Worm (Caenorhabditis elegans) whole organism, late embryonic: ENCODE data around the gene spig-8.

Source experiments
- C08G9.2 ChIP-seq: sonication (generic microtip); optimal IDR thresholded peaks from 2 replicates; lab custom pipeline; 2016; ENCODE audit warnings: mild to moderate bottlenecking, missing genetic modification characterization, moderate library complexity, missing compliant biosample characterization
- C38D4.7 ChIP-seq: fragments of 200-800 bp; sonication (Bioruptor generic); optimal IDR thresholded peaks from 2 replicates; lab custom pipeline; 2018; ENCODE audit warnings: mild to moderate bottlenecking, missing genetic modification characterization, moderate library complexity, missing compliant biosample characterization
- K02D7.2 ChIP-seq: sonication (generic microtip); optimal IDR thresholded peaks from 2 replicates; lab custom pipeline; 2017; ENCODE audit warnings: mild to moderate bottlenecking, missing genetic modification characterization, missing compliant biosample characterization
- K09A11.1 ChIP-seq: sonication (generic microtip); optimal IDR thresholded peaks from 2 replicates; lab custom pipeline; 2017; ENCODE audit warnings: antibody characterized with exemption, mild to moderate bottlenecking, missing genetic modification characterization, missing compliant biosample characterization; ENCODE audit not compliant: insufficient read depth
- T23F11.4 ChIP-seq: fragments of 200-800 bp; sonication (Bioruptor generic); optimal IDR thresholded peaks from 2 replicates; lab custom pipeline; 2018; ENCODE audit warnings: mild to moderate bottlenecking, missing genetic modification characterization, missing compliant biosample characterization
- ahr-1 ChIP-seq: sonication (generic microtip); optimal IDR thresholded peaks from 2 replicates; lab custom pipeline; 2016; ENCODE audit warnings: missing genetic modification characterization, missing compliant biosample characterization
- ama-1 ChIP-seq: fragments of 150-350 bp; optimal IDR thresholded peaks from 2 replicates; lab custom pipeline; 2014
- ceh-14 ChIP-seq: sonication (generic microtip); optimal IDR thresholded peaks from 2 replicates; lab custom pipeline; 2016; ENCODE audit warnings: missing genotype, missing genetic modification characterization, missing compliant biosample characterization
- ceh-18 ChIP-seq: sonication (generic microtip); optimal IDR thresholded peaks from 2 replicates; lab custom pipeline; 2016; ENCODE audit warnings: missing genetic modification characterization, missing compliant biosample characterization
- ceh-19 ChIP-seq: fragments of 200-800 bp; sonication (Bioruptor generic); optimal IDR thresholded peaks from 2 replicates; lab custom pipeline; 2018; ENCODE audit warnings: mild to moderate bottlenecking, missing genetic modification characterization, missing compliant biosample characterization
- ceh-22 ChIP-seq: sonication (generic microtip); optimal IDR thresholded peaks from 2 replicates; lab custom pipeline; 2017; ENCODE audit warnings: missing biosample characterization, missing genetic modification characterization
- ceh-24 ChIP-seq: sonication (generic microtip); optimal IDR thresholded peaks from 2 replicates; lab custom pipeline; 2016; ENCODE audit warnings: mild to moderate bottlenecking, missing genetic modification characterization, missing compliant biosample characterization
- ceh-30 ChIP-seq: fragments of 150-350 bp; optimal IDR thresholded peaks from 2 replicates; lab custom pipeline; 2014; ENCODE audit warnings: missing biosample characterization, missing genetic modification characterization
- ceh-31 ChIP-seq: sonication (generic microtip); optimal IDR thresholded peaks from 2 replicates; lab custom pipeline; 2016; ENCODE audit warnings: missing genetic modification characterization, missing compliant biosample characterization
- ceh-34 ChIP-seq: sonication (generic microtip); optimal IDR thresholded peaks from 2 replicates; lab custom pipeline; 2016; ENCODE audit warnings: mild to moderate bottlenecking, missing genetic modification characterization, missing compliant biosample characterization
- ceh-45 ChIP-seq: fragments of 200-800 bp; sonication (Bioruptor generic); IDR thresholded peaks from 2 replicates; pipeline ENCODE4 v1.3.6; 2022; ENCODE audit warnings: missing genetic modification reagents, missing genetic modification characterization, missing compliant biosample characterization
- dve-1 ChIP-seq: sonication (generic microtip); optimal IDR thresholded peaks from 2 replicates; lab custom pipeline; 2017; ENCODE audit warnings: antibody characterized with exemption, mild to moderate bottlenecking, missing genetic modification characterization, missing compliant biosample characterization
- elt-2 ChIP-seq: sonication (generic microtip); optimal IDR thresholded peaks from 2 replicates; lab custom pipeline; 2016; ENCODE audit warnings: missing genetic modification reagents, missing genetic modification characterization, missing compliant biosample characterization
- eyg-1 ChIP-seq: sonication (generic microtip); optimal IDR thresholded peaks from 2 replicates; lab custom pipeline; 2016; ENCODE audit warnings: missing genotype, missing genetic modification characterization, missing compliant biosample characterization
- fax-1 ChIP-seq: sonication (generic microtip); optimal IDR thresholded peaks from 2 replicates; lab custom pipeline; 2016; ENCODE audit warnings: missing genotype, missing genetic modification characterization, missing compliant biosample characterization
- fkh-10 ChIP-seq: fragments of 150-350 bp; optimal IDR thresholded peaks from 2 replicates; lab custom pipeline; 2014; ENCODE audit warnings: missing biosample characterization, missing genetic modification reagents, missing genetic modification characterization
- fkh-6 ChIP-seq: sonication (generic microtip); optimal IDR thresholded peaks from 2 replicates; lab custom pipeline; 2016; ENCODE audit warnings: missing genetic modification characterization, missing compliant biosample characterization
- hlh-13 ChIP-seq: fragments of 200-800 bp; sonication (Bioruptor generic); optimal IDR thresholded peaks from 2 replicates; lab custom pipeline; 2018; ENCODE audit warnings: mild to moderate bottlenecking, missing genetic modification characterization, missing compliant biosample characterization
- hlh-30 ChIP-seq: sonication (generic microtip); optimal IDR thresholded peaks from 2 replicates; lab custom pipeline; 2017; ENCODE audit warnings: antibody characterized with exemption, missing genetic modification characterization, missing compliant biosample characterization; ENCODE audit not compliant: insufficient read depth
- hlh-6 ChIP-seq: sonication (generic microtip); optimal IDR thresholded peaks from 2 replicates; lab custom pipeline; 2016; ENCODE audit warnings: missing genotype, missing genetic modification characterization, missing compliant biosample characterization
- hlh-8 ChIP-seq: sonication (generic microtip); optimal IDR thresholded peaks from 2 replicates; lab custom pipeline; 2016; ENCODE audit warnings: missing genotype, missing genetic modification characterization, missing compliant biosample characterization
- lim-6 ChIP-seq: sonication (generic microtip); optimal IDR thresholded peaks from 2 replicates; lab custom pipeline; 2016; ENCODE audit warnings: missing genetic modification characterization, missing compliant biosample characterization
- madf-2 ChIP-seq: sonication (generic microtip); optimal IDR thresholded peaks from 2 replicates; lab custom pipeline; 2017; ENCODE audit warnings: missing genetic modification characterization, missing compliant biosample characterization
- mec-3 ChIP-seq: sonication (generic microtip); optimal IDR thresholded peaks from 2 replicates; lab custom pipeline; 2016; ENCODE audit warnings: borderline replicate concordance, missing genetic modification characterization, missing compliant biosample characterization
- nfya-1 ChIP-seq: sonication (generic microtip); optimal IDR thresholded peaks from 2 replicates; lab custom pipeline; 2017; ENCODE audit warnings: missing genetic modification characterization, mild to moderate bottlenecking, missing compliant biosample characterization, antibody characterized with exemption, moderate library complexity
- nhr-11 ChIP-seq: fragments of 150-350 bp; optimal IDR thresholded peaks from 2 replicates; lab custom pipeline; 2014; ENCODE audit warnings: missing biosample characterization, missing genetic modification characterization
- nhr-232 ChIP-seq: sonication (generic microtip); optimal IDR thresholded peaks from 2 replicates; lab custom pipeline; 2016; ENCODE audit warnings: missing genetic modification characterization, missing compliant biosample characterization
- pax-1 ChIP-seq: fragments of 150-350 bp; optimal IDR thresholded peaks from 2 replicates; lab custom pipeline; 2014; ENCODE audit warnings: missing biosample characterization, missing genetic modification characterization
- pha-2 ChIP-seq: sonication (generic microtip); optimal IDR thresholded peaks from 2 replicates; lab custom pipeline; 2017; ENCODE audit warnings: mild to moderate bottlenecking, missing genetic modification characterization, missing compliant biosample characterization
- pqm-1 ChIP-seq: sonication (generic microtip); optimal IDR thresholded peaks from 2 replicates; lab custom pipeline; 2016; ENCODE audit warnings: missing genetic modification characterization, missing compliant biosample characterization
- pros-1 ChIP-seq: fragments of 150-350 bp; optimal IDR thresholded peaks from 2 replicates; lab custom pipeline; 2014; ENCODE audit warnings: missing biosample characterization, missing genetic modification reagents, missing genetic modification characterization
- ref-2 ChIP-seq: sonication (generic microtip); optimal IDR thresholded peaks from 2 replicates; lab custom pipeline; 2016; ENCODE audit warnings: missing genetic modification characterization, missing compliant biosample characterization
- rnt-1 ChIP-seq: sonication (generic microtip); optimal IDR thresholded peaks from 2 replicates; lab custom pipeline; 2016; ENCODE audit warnings: missing genetic modification characterization, missing compliant biosample characterization
- sdc-2 ChIP-seq: sonication (generic microtip); optimal IDR thresholded peaks from 2 replicates; lab custom pipeline; 2016; ENCODE audit warnings: missing genotype, missing genetic modification characterization, missing compliant biosample characterization
- sox-2 ChIP-seq: fragments of 200-800 bp; sonication (Bioruptor generic); IDR thresholded peaks from 2 replicates; pipeline ENCODE4 v1.3.6; 2022; ENCODE audit warnings: missing genetic modification reagents, missing genetic modification characterization, missing compliant biosample characterization
- sox-4 ChIP-seq: sonication (generic microtip); optimal IDR thresholded peaks from 2 replicates; lab custom pipeline; 2017; ENCODE audit warnings: mild to moderate bottlenecking, missing genetic modification characterization, inconsistent platforms, missing compliant biosample characterization
- syd-9 ChIP-seq: sonication (generic microtip); optimal IDR thresholded peaks from 2 replicates; lab custom pipeline; 2016; ENCODE audit warnings: mild to moderate bottlenecking, missing genetic modification characterization, moderate library complexity, missing compliant biosample characterization
- tbx-2 ChIP-seq: sonication (generic microtip); optimal IDR thresholded peaks from 2 replicates; lab custom pipeline; 2016; ENCODE audit warnings: missing genetic modification characterization, missing compliant biosample characterization
- tbx-7 ChIP-seq: sonication (generic microtip); optimal IDR thresholded peaks from 2 replicates; lab custom pipeline; 2016; ENCODE audit warnings: missing genotype, missing genetic modification characterization, missing compliant biosample characterization
- ttx-3 ChIP-seq: sonication (generic microtip); optimal IDR thresholded peaks from 2 replicates; lab custom pipeline; 2016; ENCODE audit warnings: missing genetic modification reagents, missing genetic modification characterization, missing compliant biosample characterization
- unc-3 ChIP-seq, 2 experiments: fragments of 200-800 bp in 1 of 2; sonication (Bioruptor generic) in 1 of 2; sonication (generic microtip) in 1 of 2; conservative IDR thresholded peaks in 1 of 2; optimal IDR thresholded peaks in 1 of 2; 2 replicates each; pipeline versions ENCODE4 v1.3.6 to Lab custom; 2016 to 2022; ENCODE audit warnings: missing compliant biosample characterization in 2 of 2, missing genetic modification characterization in 2 of 2, missing genetic modification reagents in 1 of 2
- unc-42 ChIP-seq: sonication (generic microtip); optimal IDR thresholded peaks from 2 replicates; lab custom pipeline; 2016; ENCODE audit warnings: missing genotype, missing genetic modification characterization, missing compliant biosample characterization
- unc-55 ChIP-seq: sonication (generic microtip); optimal IDR thresholded peaks from 2 replicates; lab custom pipeline; 2017; ENCODE audit warnings: missing biosample characterization, missing genetic modification reagents, missing genetic modification characterization
- unc-86 ChIP-seq: sonication (generic microtip); optimal IDR thresholded peaks from 2 replicates; lab custom pipeline; 2016; ENCODE audit warnings: missing genetic modification characterization, missing compliant biosample characterization
- ztf-16 ChIP-seq: sonication (generic microtip); optimal IDR thresholded peaks from 2 replicates; lab custom pipeline; 2017; ENCODE audit warnings: missing genetic modification characterization, missing compliant biosample characterization

spig-8 gene

DNA sequence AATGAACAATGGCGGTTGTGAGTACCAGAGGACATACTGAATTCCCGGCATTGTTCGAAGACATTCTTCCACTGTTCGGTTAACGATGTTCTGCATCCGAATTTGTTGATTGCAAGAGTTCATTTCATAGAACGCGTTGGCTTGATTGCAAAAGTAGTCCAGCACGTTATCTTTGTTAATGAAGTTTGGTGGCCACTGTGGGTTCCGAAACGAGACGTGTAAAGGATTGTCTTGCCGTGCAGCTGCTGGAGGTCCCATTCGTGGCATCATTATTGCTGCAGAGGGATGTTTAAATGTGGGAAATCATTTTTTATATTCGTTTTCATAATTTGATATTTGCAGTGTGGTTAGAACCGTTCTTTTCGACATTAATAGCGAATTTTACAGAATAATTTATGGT lies 4.7 kb downstream of the spig-8 start, which contains the start of gene mdt-6:
Gene mdt-6 (minus strand): TSS at position 275 of the 400 bp plus-strand sequence.
- no peak for TF ChIP-seq ceh-14 (tag; lab: Kevin White, UChicago)
- TF ChIP-seq hlh-8 (tag; lab: Kevin White, UChicago) = no peak
- no peak for TF ChIP-seq ceh-34 (tag; lab: Kevin White, UChicago)
- TF ChIP-seq unc-42 (tag; lab: Kevin White, UChicago) = no peak
- TF ChIP-seq rnt-1 (tag; lab: Kevin White, UChicago) = no peak
- TF ChIP-seq K09A11.1 (tag; lab: Kevin White, UChicago) = no peak
- TF ChIP-seq fkh-10 = no peak
- TF ChIP-seq unc-55 = no peak

DNA sequence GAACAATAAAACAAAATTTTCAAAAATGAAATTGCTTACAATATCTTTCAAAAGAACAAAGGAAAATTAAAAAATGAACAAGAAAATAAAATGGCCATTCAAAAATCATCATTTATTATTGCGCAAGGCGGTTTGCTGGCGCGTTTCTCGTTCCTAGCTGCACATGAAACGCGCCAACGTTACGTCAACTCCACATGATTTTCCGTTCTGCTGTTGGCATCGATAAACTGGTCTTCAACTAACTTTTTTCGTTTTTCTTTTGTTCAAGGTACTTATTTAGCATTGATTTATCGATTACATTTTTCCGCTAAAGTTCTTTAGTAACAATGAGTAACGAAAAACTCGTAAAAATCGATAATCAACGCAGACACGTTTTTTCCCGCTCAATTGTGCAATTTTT lies 5.7 kb downstream of the spig-8 start, which contains the start of the genes Y57E12AL.6 and Y57E12AL.1:
Gene Y57E12AL.6 (minus strand): TSS at position 75 of the 400 bp plus-strand sequence.
Gene Y57E12AL.1 (plus strand): TSS at position 135 of the 400 bp plus-strand sequence.
- TF ChIP-seq sox-2 (GFP tag; lab: Robert Waterston, UW) (peak; percentile 18; the same call in 1 of the 2 replicates), C08G9.2 (tag; lab: Kevin White, UChicago) (no peak), ceh-34 (tag; lab: Kevin White, UChicago) (peak; percentile 60), madf-2 (tag; lab: Kevin White, UChicago) (peak; percentile 62), ama-1 (no peak), K02D7.2 (no peak), ceh-18 (peak; percentile 72), mec-3 (tag; lab: Kevin White, UChicago) (no peak), eyg-1 (tag; lab: Kevin White, UChicago) (peak; percentile 13), fkh-10 (no peak), T23F11.4 (GFP tag; lab: Kevin White, UChicago) (no peak), hlh-30 (peak; percentile 88), tbx-2 (tag; lab: Kevin White, UChicago) (peak; percentile 75), fkh-6 (tag; lab: Kevin White, UChicago) (peak; percentile 31), elt-2 (tag; lab: Kevin White, UChicago) (peak; percentile 88), hlh-13 (GFP tag; lab: Kevin White, UChicago) (no peak), lim-6 (tag; lab: Kevin White, UChicago) (no peak), ceh-30 (no peak), sox-4 (tag; lab: Kevin White, UChicago) (peak; percentile 41), tbx-7 (tag; lab: Kevin White, UChicago) (no peak), rnt-1 (tag; lab: Kevin White, UChicago) (peak; percentile 71), ahr-1 (tag; lab: Kevin White, UChicago) (no peak), sdc-2 (peak; percentile 62), dve-1 (tag; lab: Kevin White, UChicago) (peak; percentile 74), ceh-24 (tag; lab: Kevin White, UChicago) (no peak), nhr-232 (tag; lab: Kevin White, UChicago) (peak; percentile 63), ceh-14 (tag; lab: Kevin White, UChicago) (peak; percentile 85), ztf-16 (tag; lab: Kevin White, UChicago) (peak; percentile 64), unc-3 (GFP tag; conservative IDR thresholded peaks at IDR 0.05; lab: Robert Waterston, UW) (peak; percentile 60), unc-3 (tag; optimal IDR thresholded peaks at IDR 0.05; lab: Kevin White, UChicago) (peak; percentile 60), ref-2 (peak; percentile 40), hlh-6 (tag; lab: Kevin White, UChicago) (peak; percentile 56), ceh-22 (tag; lab: Kevin White, UChicago) (no peak), pros-1 (tag; lab: Kevin White, UChicago) (no peak), nhr-11 (no peak), syd-9 (peak; percentile 69), ceh-45 (GFP tag; lab: Robert Waterston, UW) (no peak), nfya-1 (tag; lab: Kevin White, UChicago) (peak; percentile 71), ceh-19 (GFP tag; lab: Kevin White, UChicago) (peak; percentile 48), unc-86 (tag; lab: Kevin White, UChicago) (peak; percentile 65), ttx-3 (tag; lab: Kevin White, UChicago) (peak; percentile 69), C38D4.7 (GFP tag; lab: Kevin White, UChicago) (peak; percentile 46), hlh-8 (tag; lab: Kevin White, UChicago) (peak; percentile 61), pha-2 (peak; percentile 44), ceh-31 (peak; percentile 67), pqm-1 (tag; lab: Kevin White, UChicago) (no peak), pax-1 (tag; lab: Kevin White, UChicago) (no peak), fax-1 (peak; percentile 39)
